Fruit fly (Drosophila melanogaster): ENCODE measurements around the gene Sfp24F.

Sfp24F gene

dm6 chr2L:4458119-4459056 lies 16.5 kb upstream of the Sfp24F start, which contains the start of gene RpL27A (continued):
- peak; percentile 30; the same call in 1 of the 2 replicates for TF ChIP-seq Xrp1 (GFP tag; IDR thresholded peaks at IDR 0.05)
- TF ChIP-seq CG11398 (GFP tag; optimal IDR thresholded peaks at IDR 0.05) = peak; percentile 65
- TF ChIP-seq Fer2 (tag; optimal IDR thresholded peaks at IDR 0.05) = peak; percentile 30
- peak; percentile 10 for TF ChIP-seq CG12744 (GFP tag; optimal IDR thresholded peaks at IDR 0.05)
- peak; percentile 92 for TF ChIP-seq vvl (GFP tag; IDR thresholded peaks at IDR 0.05)
- peak; percentile 77 for TF ChIP-seq CG9876 (GFP tag; optimal IDR thresholded peaks at IDR 0.05)
- peak; percentile 83 for TF ChIP-seq CG31441 (GFP tag; IDR thresholded peaks at IDR 0.05)
- TF ChIP-seq CG15269 (tag; optimal IDR thresholded peaks at IDR 0.05) = peak; percentile 75
- TF ChIP-seq slp2 (GFP tag; optimal IDR thresholded peaks at IDR 0.05) = peak; percentile 56
- peak; percentile 32 for TF ChIP-seq zfh2 (GFP tag; optimal IDR thresholded peaks at IDR 0.05)
- peak; percentile 78 for TF ChIP-seq dysf (GFP tag; IDR thresholded peaks at IDR 0.05)
- TF ChIP-seq CG7357 (GFP tag; IDR thresholded peaks at IDR 0.05) = peak; percentile 94
- TF ChIP-seq jigr1 (GFP tag; IDR thresholded peaks at IDR 0.05) = 0 out of 3 replicates have a peak, but pooled peaks have one; percentile 25
- peak; percentile 70 for TF ChIP-seq pita (GFP tag; optimal IDR thresholded peaks at IDR 0.05)
- TF ChIP-seq CG33557 (GFP tag; optimal IDR thresholded peaks at IDR 0.05) = peak; percentile 74
- peak; percentile 71 for TF ChIP-seq CG13287 (GFP tag; IDR thresholded peaks at IDR 0.05; ENCODE audit: partially characterized antibody)
- TF ChIP-seq Aef1 (GFP tag; IDR thresholded peaks at IDR 0.05) = peak; percentile 63; the same call in 2 of the 3 replicates
- no peak for TF ChIP-seq tup (GFP tag; optimal IDR thresholded peaks at IDR 0.05)
- TF ChIP-seq CG32532 (GFP tag; IDR thresholded peaks at IDR 0.05) = peak; percentile 84
- peak; percentile 77 for TF ChIP-seq CG11504 (tag; optimal IDR thresholded peaks at IDR 0.05)
- peak; percentile 51 for TF ChIP-seq Atf3 (GFP tag; optimal IDR thresholded peaks at IDR 0.05)
- peak; percentile 79 for TF ChIP-seq CG31365 (tag; optimal IDR thresholded peaks at IDR 0.05)
- peak; percentile 68 for TF ChIP-seq Optix (GFP tag; IDR thresholded peaks at IDR 0.05)
- peak; percentile 76 for TF ChIP-seq Sox102F (GFP tag; optimal IDR thresholded peaks at IDR 0.05)
- TF ChIP-seq Spps (tag; optimal IDR thresholded peaks at IDR 0.05) = peak; percentile 29
- 0 out of 3 replicates have a peak, but pooled peaks have one; percentile 68 for TF ChIP-seq C15 (GFP tag; IDR thresholded peaks at IDR 0.05)
- peak; percentile 67 to 68 for TF ChIP-seq dpn (GFP tag; optimal IDR thresholded peaks at IDR 0.05)
- TF ChIP-seq pum (GFP tag; optimal IDR thresholded peaks at IDR 0.05) = peak; percentile 4
- peak; percentile 99 for TF ChIP-seq CG13123 (GFP tag; optimal IDR thresholded peaks at IDR 0.05)
- TF ChIP-seq CG10147 (GFP tag; optimal IDR thresholded peaks at IDR 0.05) = peak; percentile 53
- TF ChIP-seq hbn (GFP tag; IDR thresholded peaks at IDR 0.05; ENCODE audit: partially characterized antibody) = no peak
- TF ChIP-seq CG5180 (GFP tag; optimal IDR thresholded peaks at IDR 0.05) = peak; percentile 55
- peak; percentile 81 for TF ChIP-seq slbo (GFP tag; IDR thresholded peaks at IDR 0.05)
- peak; percentile 16 for TF ChIP-seq pros (GFP tag; optimal IDR thresholded peaks at IDR 0.05)
- TF ChIP-seq sr (GFP tag; IDR thresholded peaks at IDR 0.05) = peak; percentile 84
- peak; percentile 64 for TF ChIP-seq CG12236 (GFP tag; optimal IDR thresholded peaks at IDR 0.05)
- peak; percentile 44 for TF ChIP-seq trem (tag; optimal IDR thresholded peaks at IDR 0.05)
- TF ChIP-seq vnd (GFP tag; IDR thresholded peaks at IDR 0.05; ENCODE audit: partially characterized antibody) = peak; percentile 47; the same call in 1 of the 3 replicates
- TF ChIP-seq run (tag; optimal IDR thresholded peaks at IDR 0.05) = peak; percentile 32
- TF ChIP-seq sqz (GFP tag; optimal IDR thresholded peaks at IDR 0.05) = no peak
- TF ChIP-seq CG1792 (GFP tag; optimal IDR thresholded peaks at IDR 0.05) = peak; percentile 8
- TF ChIP-seq CG1233 (GFP tag; optimal IDR thresholded peaks at IDR 0.05) = peak; percentile 78
- TF ChIP-seq wek (GFP tag; optimal IDR thresholded peaks at IDR 0.05) = peak; percentile 97
- peak; percentile 98 for TF ChIP-seq Med (GFP tag)
- TF ChIP-seq gro (GFP tag; optimal IDR thresholded peaks at IDR 0.05) = peak; percentile 23
- TF ChIP-seq CG1603 (tag; optimal IDR thresholded peaks at IDR 0.05) = peak; percentile 87
- TF ChIP-seq CG31224 (GFP tag; IDR thresholded peaks at IDR 0.05) = peak; percentile 54; the same call in 1 of the 2 replicates
- peak; percentile 98 for TF ChIP-seq HLHmδ (GFP tag; optimal IDR thresholded peaks at IDR 0.05)

Measured in whole organism, embryonic.